Fruit fly (Drosophila melanogaster) whole organism, embryonic: ENCODE results near the gene Vps2.

Experiments used
- ATbp ChIP-seq: fragments of 200-800 bp; sonication (Bioruptor generic); optimal IDR thresholded peaks from 2 replicates; lab custom pipeline; 2017; ENCODE audit warnings: missing biosample characterization, mild to moderate bottlenecking, missing genetic modification characterization, missing genetic modification reagents
- Ada2b ChIP-seq: fragments of 200-800 bp; sonication (Bioruptor generic); IDR thresholded peaks from 2 replicates; pipeline ENCODE4 v1.3.6; 2022; ENCODE audit warnings: missing biosample characterization, missing genetic modification characterization
- Atf6 ChIP-seq: fragments of 200-800 bp; sonication (Bioruptor generic); IDR thresholded peaks from 2 replicates; pipeline ENCODE4 v1.3.6; 2022; ENCODE audit warnings: missing biosample characterization, missing genetic modification characterization
- Bdp1 ChIP-seq: fragments of 200-800 bp; sonication (Bioruptor generic); optimal IDR thresholded peaks from 3 replicates; lab custom pipeline; 2016; ENCODE audit warnings: missing biosample characterization, missing genetic modification characterization
- BtbVII ChIP-seq: fragments of 200-800 bp; sonication (Bioruptor generic); optimal IDR thresholded peaks from 3 replicates; lab custom pipeline; 2017; ENCODE audit warnings: missing biosample characterization, mild to moderate bottlenecking, missing genetic modification characterization
- CG12659 ChIP-seq: fragments of 200-800 bp; sonication (Bioruptor generic); optimal IDR thresholded peaks from 3 replicates; lab custom pipeline; 2017; ENCODE audit warnings: mild to moderate bottlenecking, missing biosample characterization, missing genetic modification reagents, missing genetic modification characterization
- CG14050 ChIP-seq: fragments of 200-800 bp; sonication (Bioruptor generic); IDR thresholded peaks from 3 replicates; pipeline ENCODE4 v1.3.6; 2022; ENCODE audit warnings: missing biosample characterization, missing genetic modification characterization
- CG14860 ChIP-seq: fragments of 200-800 bp; sonication (Bioruptor generic); IDR thresholded peaks from 3 replicates; pipeline ENCODE4 v1.3.6; 2022; ENCODE audit warnings: missing biosample characterization, missing genetic modification characterization; ENCODE audit not compliant: partially characterized antibody
- CG15073 ChIP-seq: fragments of 200-800 bp; sonication (Bioruptor generic); optimal IDR thresholded peaks from 2 replicates; lab custom pipeline; 2016; ENCODE audit warnings: missing biosample characterization, missing genetic modification characterization
- CG1647 ChIP-seq: fragments of 200-800 bp; sonication (Bioruptor generic); optimal IDR thresholded peaks from 3 replicates; lab custom pipeline; 2016; ENCODE audit warnings: missing biosample characterization, missing genetic modification characterization
- CG17361 ChIP-seq: fragments of 200-800 bp; sonication (Bioruptor generic); IDR thresholded peaks from 3 replicates; pipeline ENCODE4 v1.3.6; 2022; ENCODE audit warnings: missing biosample characterization, missing genetic modification characterization
- CG18619 ChIP-seq: fragments of 200-800 bp; sonication (Bioruptor generic); optimal IDR thresholded peaks from 3 replicates; lab custom pipeline; 2017; ENCODE audit warnings: missing biosample characterization, mild to moderate bottlenecking, missing genetic modification characterization
- CG30020 ChIP-seq: fragments of 200-800 bp; optimal IDR thresholded peaks from 2 replicates; lab custom pipeline; 2019; ENCODE audit warnings: missing biosample characterization, mild to moderate bottlenecking, missing genetic modification characterization, moderate library complexity
- CG30431 ChIP-seq: fragments of 200-800 bp; sonication (Bioruptor generic); optimal IDR thresholded peaks from 2 replicates; lab custom pipeline; 2017; ENCODE audit warnings: missing biosample characterization, missing genetic modification characterization
- CG3065 ChIP-seq: fragments of 200-800 bp; sonication (Bioruptor generic); optimal IDR thresholded peaks from 2 replicates; lab custom pipeline; 2016; ENCODE audit warnings: missing biosample characterization, missing genetic modification characterization
- CG31441 ChIP-seq: fragments of 200-800 bp; sonication (Bioruptor generic); IDR thresholded peaks from 2 replicates; pipeline ENCODE4 v1.3.6; 2022; ENCODE audit warnings: missing biosample characterization, missing genetic modification characterization
- CG3163 ChIP-seq: fragments of 200-800 bp; sonication (Bioruptor generic); optimal IDR thresholded peaks from 3 replicates; lab custom pipeline; 2016; ENCODE audit warnings: missing biosample characterization, missing genetic modification characterization
- CG3838 ChIP-seq: fragments of 200-800 bp; sonication (Bioruptor generic); optimal IDR thresholded peaks from 3 replicates; lab custom pipeline; 2016; ENCODE audit warnings: missing biosample characterization, missing genetic modification characterization
- CG7745 ChIP-seq: fragments of 200-800 bp; sonication (Bioruptor generic); optimal IDR thresholded peaks from 2 replicates; lab custom pipeline; 2018; ENCODE audit warnings: missing biosample characterization, mild to moderate bottlenecking, missing genetic modification characterization, moderate library complexity
- CG8281 ChIP-seq: fragments of 200-800 bp; sonication (Bioruptor generic); optimal IDR thresholded peaks from 2 replicates; lab custom pipeline; 2018; ENCODE audit warnings: missing biosample characterization, mild to moderate bottlenecking, missing genetic modification characterization, moderate library complexity
- CG9437 ChIP-seq: fragments of 200-800 bp; sonication (Bioruptor generic); optimal IDR thresholded peaks from 2 replicates; lab custom pipeline; 2018; ENCODE audit warnings: missing biosample characterization, mild to moderate bottlenecking, missing genetic modification characterization
- Deaf1 ChIP-seq: fragments of 200-800 bp; optimal IDR thresholded peaks from 3 replicates; lab custom pipeline; 2019; ENCODE audit warnings: missing biosample characterization, mild to moderate bottlenecking, missing genetic modification characterization, moderate library complexity
- ERR ChIP-seq: fragments of 200-800 bp; sonication (Bioruptor generic); optimal IDR thresholded peaks from 2 replicates; lab custom pipeline; 2016; ENCODE audit warnings: missing biosample characterization, missing genetic modification characterization
- HLH3B ChIP-seq: fragments of 200-800 bp; sonication (Bioruptor generic); IDR thresholded peaks from 2 replicates; pipeline ENCODE4 v1.3.6; 2022; ENCODE audit warnings: missing biosample characterization, missing genetic modification characterization
- Hmr ChIP-seq: fragments of 200-800 bp; sonication (Bioruptor generic); optimal IDR thresholded peaks from 3 replicates; lab custom pipeline; 2017; ENCODE audit warnings: mild to moderate bottlenecking, missing biosample characterization, missing genetic modification reagents, missing genetic modification characterization
- Jarid2 ChIP-seq: fragments of 200-800 bp; sonication (Bioruptor generic); optimal IDR thresholded peaks from 3 replicates; lab custom pipeline; 2017; ENCODE audit warnings: mild to moderate bottlenecking, missing biosample characterization, missing genetic modification reagents, missing genetic modification characterization
- Lpt ChIP-seq: fragments of >200 bp; optimal IDR thresholded peaks from 2 replicates; lab custom pipeline; 2018; ENCODE audit warnings: missing biosample characterization, missing genetic modification characterization
- Mad ChIP-seq: fragments of 200-800 bp; sonication (Bioruptor generic); optimal IDR thresholded peaks from 2 replicates; lab custom pipeline; 2016; ENCODE audit warnings: missing biosample characterization, missing genetic modification characterization
- Trl ChIP-seq, 3 experiments: fragments of >200 bp in 2 of 3; fragments of 200-800 bp in 1 of 3; sonication (Bioruptor generic) in 1 of 3; optimal IDR thresholded peaks; 2 replicates in 1 of 3; 3 replicates in 2 of 3; lab custom pipeline; 2016 to 2017; ENCODE audit warnings: missing biosample characterization in 1 of 3, missing genetic modification characterization in 1 of 3
- Vsx1 ChIP-seq: fragments of 200-800 bp; sonication (Bioruptor generic); optimal IDR thresholded peaks from 2 replicates; lab custom pipeline; 2017; ENCODE audit warnings: missing biosample characterization, mild to moderate bottlenecking, missing genetic modification characterization, missing genetic modification reagents
- YL-1 ChIP-seq: fragments of 200-800 bp; sonication (Bioruptor generic); optimal IDR thresholded peaks from 3 replicates; lab custom pipeline; 2017; ENCODE audit warnings: missing biosample characterization, mild to moderate bottlenecking, missing genetic modification characterization
- bcd ChIP-seq: fragments of 200-800 bp; sonication (Bioruptor generic); optimal IDR thresholded peaks from 2 replicates; lab custom pipeline; 2017; ENCODE audit warnings: missing biosample characterization, mild to moderate bottlenecking, missing genetic modification characterization
- croc ChIP-seq: fragments of 200-800 bp; sonication (Bioruptor generic); conservative IDR thresholded peaks from 3 replicates; pipeline ENCODE4 v1.3.6; 2022; ENCODE audit warnings: missing biosample characterization, missing genetic modification characterization
- disco-r ChIP-seq: fragments of 200-800 bp; sonication (Bioruptor generic); optimal IDR thresholded peaks from 2 replicates; lab custom pipeline; 2016; ENCODE audit warnings: missing biosample characterization, missing genetic modification characterization
- dmrt99B ChIP-seq: fragments of 200-800 bp; sonication (Bioruptor generic); optimal IDR thresholded peaks from 2 replicates; lab custom pipeline; 2018; ENCODE audit warnings: missing biosample characterization, mild to moderate bottlenecking, missing genetic modification characterization, moderate library complexity
- emc ChIP-seq: fragments of 200-800 bp; sonication (Bioruptor generic); optimal IDR thresholded peaks from 2 replicates; lab custom pipeline; 2016; ENCODE audit warnings: missing biosample characterization, missing genetic modification characterization
- esg ChIP-seq: fragments of 200-800 bp; sonication (Bioruptor generic); conservative IDR thresholded peaks from 2 replicates; pipeline ENCODE4 v1.3.6; 2022; ENCODE audit warnings: missing biosample characterization, missing genetic modification characterization
- eve ChIP-seq, 2 experiments: fragments of >200 bp; optimal IDR thresholded peaks; 2 replicates each; lab custom pipeline; 2017; ENCODE audit warnings: missing biosample characterization in 2 of 2, missing genetic modification characterization in 2 of 2
- exex ChIP-seq: fragments of 200-800 bp; sonication (Bioruptor generic); optimal IDR thresholded peaks from 4 replicates; lab custom pipeline; 2018; ENCODE audit warnings: missing biosample characterization, mild to moderate bottlenecking, missing genetic modification characterization, moderate library complexity
- fd64A ChIP-seq: fragments of 200-800 bp; sonication (Bioruptor generic); optimal IDR thresholded peaks from 3 replicates; lab custom pipeline; 2018; ENCODE audit warnings: missing biosample characterization, mild to moderate bottlenecking, missing genetic modification characterization
- oc ChIP-seq: fragments of 200-800 bp; sonication (Bioruptor generic); optimal IDR thresholded peaks from 2 replicates; lab custom pipeline; 2018; ENCODE audit warnings: missing biosample characterization, mild to moderate bottlenecking, missing genetic modification characterization, moderate library complexity
- peb ChIP-seq: fragments of 200-800 bp; sonication (Bioruptor generic); IDR thresholded peaks from 2 replicates; pipeline ENCODE4 v1.3.6; 2022; ENCODE audit warnings: missing biosample characterization, missing genetic modification characterization
- ranshi ChIP-seq: fragments of 200-800 bp; sonication (Bioruptor generic); IDR thresholded peaks from 2 replicates; pipeline ENCODE4 v1.3.6; 2022; ENCODE audit warnings: missing biosample characterization, missing genetic modification characterization
- ssp ChIP-seq: fragments of 200-800 bp; sonication (Bioruptor generic); IDR thresholded peaks from 2 replicates; pipeline ENCODE4 v1.3.6; 2022; ENCODE audit warnings: missing biosample characterization, missing genetic modification characterization
- tap ChIP-seq: fragments of 200-800 bp; optimal IDR thresholded peaks from 3 replicates; lab custom pipeline; 2019; ENCODE audit warnings: missing biosample characterization, mild to moderate bottlenecking, missing genetic modification characterization, moderate library complexity
- trem ChIP-seq: fragments of 200-800 bp; optimal IDR thresholded peaks from 3 replicates; lab custom pipeline; 2019; ENCODE audit warnings: missing biosample characterization, mild to moderate bottlenecking, missing genetic modification characterization, moderate library complexity
- trh ChIP-seq: fragments of 200-800 bp; sonication (Bioruptor generic); optimal IDR thresholded peaks from 2 replicates; lab custom pipeline; 2016; ENCODE audit warnings: missing biosample characterization, missing genetic modification characterization
- vvl ChIP-seq: fragments of 200-800 bp; sonication (Bioruptor generic); IDR thresholded peaks from 2 replicates; pipeline ENCODE4 v1.3.6; 2022; ENCODE audit warnings: missing biosample characterization, missing genetic modification characterization

Vps2 gene

DNA sequence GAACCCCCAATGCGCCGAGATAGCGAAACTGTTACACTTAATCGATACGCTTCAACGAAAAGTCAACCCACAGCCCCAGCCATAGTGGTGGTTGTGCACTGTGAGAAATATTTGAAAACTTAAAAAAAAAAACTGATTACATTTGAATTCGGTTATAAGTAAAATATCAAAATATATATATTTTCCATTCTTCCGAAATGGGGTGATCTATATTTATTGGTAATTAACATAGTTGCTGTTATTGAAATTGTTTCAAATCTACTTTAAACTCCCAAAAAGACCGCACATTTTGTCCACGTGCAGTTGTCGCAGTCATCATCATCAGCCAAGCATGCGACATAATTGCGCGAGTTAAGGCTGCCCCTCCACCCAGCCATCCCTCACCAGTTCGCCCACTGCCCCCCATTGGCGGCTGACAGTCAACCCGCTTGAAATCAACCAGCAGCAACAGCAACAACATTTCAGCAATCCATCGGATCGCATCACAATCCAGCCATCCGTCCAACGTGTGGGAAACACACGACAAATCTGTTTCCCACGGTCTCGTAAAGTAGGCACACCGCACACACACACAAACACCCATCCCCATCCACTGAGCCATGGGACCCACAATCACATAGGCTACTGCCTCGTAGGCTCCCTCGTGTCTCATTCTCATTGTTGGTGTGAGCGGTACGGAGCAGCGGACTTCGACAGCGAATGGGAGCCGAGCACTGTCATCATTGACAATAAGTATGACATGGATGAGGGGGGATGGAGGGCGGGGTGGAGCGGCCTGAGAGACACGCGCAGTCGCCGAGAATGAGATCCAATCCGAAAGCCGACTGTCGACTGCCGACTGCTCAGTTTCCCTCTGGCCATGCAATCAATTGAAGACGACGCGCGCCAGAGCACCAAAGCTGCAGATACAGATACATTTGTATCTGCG, 32.1 kb upstream of the Vps2 start (continued):
- TF ChIP-seq CG12659, result peak; percentile 69
- TF ChIP-seq CG17361 (GFP tag; lab: Robert Waterston, UW), result peak; percentile 78; the same call in 2 of the 3 replicates
- TF ChIP-seq tap, result peak; percentile 1
- peak; percentile 54 to 73 for TF ChIP-seq Trl (optimal IDR thresholded peaks at IDR 0.05; lab: Kevin White, UChicago)
- TF ChIP-seq Trl (GFP tag; optimal IDR thresholded peaks at IDR 0.05; lab: Kevin White, UChicago), result no peak
- no peak for TF ChIP-seq disco-r (GFP tag; lab: Kevin White, UChicago)
- TF ChIP-seq BtbVII (GFP tag; lab: Kevin White, UChicago), result peak; percentile 54
- peak; percentile 62 for TF ChIP-seq vvl (GFP tag; lab: Robert Waterston, UW)
- TF ChIP-seq CG31441 (GFP tag; lab: Robert Waterston, UW), result peak; percentile 90
- TF ChIP-seq YL-1 (GFP tag; lab: Kevin White, UChicago), result no peak
- peak; percentile 39; the same call in 2 of the 3 replicates for TF ChIP-seq CG14050 (GFP tag; lab: Robert Waterston, UW)
- TF ChIP-seq emc (GFP tag; lab: Kevin White, UChicago), result no peak
- TF ChIP-seq ERR (GFP tag; lab: Kevin White, UChicago), result no peak
- peak; percentile 33 for TF ChIP-seq CG18619
- peak; percentile 37 for TF ChIP-seq trem (tag; lab: Kevin White, UChicago)
- peak; percentile 59; the same call in 1 of the 2 replicates for TF ChIP-seq ranshi (GFP tag; lab: Robert Waterston, UW)
- no peak for TF ChIP-seq Jarid2 (GFP tag; lab: Kevin White, UChicago)
- peak; percentile 56 for TF ChIP-seq esg
- TF ChIP-seq trh (GFP tag; lab: Kevin White, UChicago), result peak; percentile 43
- TF ChIP-seq CG3065 (GFP tag; lab: Kevin White, UChicago), result peak; percentile 28
- peak; percentile 68 for TF ChIP-seq CG9437 (GFP tag; lab: Kevin White, UChicago)
- no peak for TF ChIP-seq fd64A (GFP tag; lab: Kevin White, UChicago)
- no peak for TF ChIP-seq CG1647 (GFP tag; lab: Kevin White, UChicago)
- no peak for TF ChIP-seq CG7745 (tag; lab: Kevin White, UChicago)
- peak; percentile 51 for TF ChIP-seq Vsx1
- no peak for TF ChIP-seq Mad
- TF ChIP-seq CG14860 (GFP tag; lab: Robert Waterston, UW), result no peak
- TF ChIP-seq dmrt99B (tag; lab: Kevin White, UChicago), result peak; percentile 84
- TF ChIP-seq ATbp (GFP tag; lab: Kevin White, UChicago), result peak; percentile 72
- TF ChIP-seq peb (GFP tag; lab: Robert Waterston, UW), result 0 out of 2 replicates have a peak, but pooled peaks have one; percentile 8
- TF ChIP-seq CG15073 (GFP tag; lab: Kevin White, UChicago), result no peak
- TF ChIP-seq exex, result peak; percentile 2
- TF ChIP-seq CG8281 (tag; lab: Kevin White, UChicago), result peak; percentile 66
- peak; percentile 14 for TF ChIP-seq Hmr (GFP tag; lab: Kevin White, UChicago)
- TF ChIP-seq croc (GFP tag; lab: Robert Waterston, UW), result peak; percentile 44; the same call in 2 of the 3 replicates
- TF ChIP-seq Lpt, result no peak
- no peak for TF ChIP-seq eve (GFP tag; optimal IDR thresholded peaks at IDR 0.05; lab: Kevin White, UChicago)
- peak; percentile 31; the same call in 1 of the 2 replicates for TF ChIP-seq ssp (GFP tag; lab: Robert Waterston, UW)
- TF ChIP-seq Ada2b, result peak; percentile 57
- TF ChIP-seq Deaf1, result peak; percentile 99
- peak; percentile 31; the same call in 1 of the 2 replicates for TF ChIP-seq HLH3B (GFP tag; lab: Robert Waterston, UW)
- TF ChIP-seq Atf6, result no peak
- TF ChIP-seq CG3838 (GFP tag; lab: Kevin White, UChicago), result no peak
- no peak for TF ChIP-seq oc
- no peak for TF ChIP-seq CG3163
- peak; percentile 6 for TF ChIP-seq CG30431 (GFP tag; lab: Kevin White, UChicago)
- peak; percentile 64 for TF ChIP-seq bcd (GFP tag; lab: Kevin White, UChicago)
- no peak for TF ChIP-seq Bdp1 (GFP tag; lab: Kevin White, UChicago)
- no peak for TF ChIP-seq CG30020 (tag; lab: Kevin White, UChicago)
